Fruit fly (Drosophila melanogaster) whole organism, embryonic: ENCODE results near the gene CG11379.

ENCODE experiments used
- CG10979 ChIP-seq: fragments of 200-800 bp; sonication (Bioruptor generic); optimal IDR thresholded peaks from 2 replicates; lab custom pipeline; 2018; ENCODE audit warnings: missing biosample characterization, mild to moderate bottlenecking, missing genetic modification characterization, moderate library complexity
- CG12659 ChIP-seq: fragments of 200-800 bp; sonication (Bioruptor generic); optimal IDR thresholded peaks from 3 replicates; lab custom pipeline; 2017; ENCODE audit warnings: mild to moderate bottlenecking, missing biosample characterization, missing genetic modification reagents, missing genetic modification characterization
- CG18764 ChIP-seq: fragments of 200-800 bp; sonication (Bioruptor generic); optimal IDR thresholded peaks from 3 replicates; lab custom pipeline; 2016; ENCODE audit warnings: missing biosample characterization, missing genetic modification characterization
- Hmr ChIP-seq: fragments of 200-800 bp; sonication (Bioruptor generic); optimal IDR thresholded peaks from 3 replicates; lab custom pipeline; 2017; ENCODE audit warnings: mild to moderate bottlenecking, missing biosample characterization, missing genetic modification reagents, missing genetic modification characterization
- Oaz ChIP-seq: fragments of 200-800 bp; sonication (Bioruptor generic); IDR thresholded peaks from 2 replicates; pipeline ENCODE4 v1.3.6; 2022; ENCODE audit warnings: missing biosample characterization, missing genetic modification characterization
- bowl ChIP-seq: fragments of 200-800 bp; sonication (Bioruptor generic); IDR thresholded peaks from 2 replicates; pipeline ENCODE4 v1.3.6; 2022; ENCODE audit warnings: missing biosample characterization, missing genetic modification characterization
- fd64A ChIP-seq: fragments of 200-800 bp; sonication (Bioruptor generic); optimal IDR thresholded peaks from 3 replicates; lab custom pipeline; 2018; ENCODE audit warnings: missing biosample characterization, mild to moderate bottlenecking, missing genetic modification characterization
- fd96Cb ChIP-seq: fragments of 200-800 bp; sonication (Bioruptor generic); optimal IDR thresholded peaks from 2 replicates; lab custom pipeline; 2018; ENCODE audit warnings: missing biosample characterization, mild to moderate bottlenecking, missing genetic modification characterization, moderate library complexity
- scrt ChIP-seq: fragments of 200-800 bp; sonication (Bioruptor generic); optimal IDR thresholded peaks from 2 replicates; lab custom pipeline; 2018; ENCODE audit warnings: missing biosample characterization, mild to moderate bottlenecking, missing genetic modification characterization, moderate library complexity
- sd ChIP-seq: fragments of 200-800 bp; sonication (Bioruptor generic); optimal IDR thresholded peaks from 3 replicates; lab custom pipeline; 2018; ENCODE audit warnings: missing biosample characterization, mild to moderate bottlenecking, missing genetic modification characterization, moderate library complexity
- sima ChIP-seq: fragments of 200-800 bp; sonication (Bioruptor generic); optimal IDR thresholded peaks from 2 replicates; lab custom pipeline; 2016; ENCODE audit warnings: missing biosample characterization, missing genetic modification characterization
- sr ChIP-seq: fragments of 200-800 bp; sonication (Bioruptor generic); IDR thresholded peaks from 3 replicates; pipeline ENCODE4 v1.3.6; 2022; ENCODE audit warnings: missing biosample characterization, missing genetic modification characterization
- tna ChIP-seq: fragments of 200-800 bp; sonication (Bioruptor generic); IDR thresholded peaks from 2 replicates; pipeline ENCODE4 v1.3.6; 2022; ENCODE audit warnings: missing biosample characterization, missing genetic modification characterization; ENCODE audit not compliant: partially characterized antibody
- tup ChIP-seq: fragments of 200-800 bp; sonication (Bioruptor generic); optimal IDR thresholded peaks from 2 replicates; lab custom pipeline; 2016; ENCODE audit warnings: missing biosample characterization, mild to moderate bottlenecking, missing genetic modification characterization, moderate library complexity
- vnd ChIP-seq: fragments of 200-800 bp; sonication (Bioruptor generic); IDR thresholded peaks from 3 replicates; pipeline ENCODE4 v1.3.6; 2022; ENCODE audit warnings: missing biosample characterization, missing genetic modification characterization; ENCODE audit not compliant: partially characterized antibody

CG11379 gene

DNA sequence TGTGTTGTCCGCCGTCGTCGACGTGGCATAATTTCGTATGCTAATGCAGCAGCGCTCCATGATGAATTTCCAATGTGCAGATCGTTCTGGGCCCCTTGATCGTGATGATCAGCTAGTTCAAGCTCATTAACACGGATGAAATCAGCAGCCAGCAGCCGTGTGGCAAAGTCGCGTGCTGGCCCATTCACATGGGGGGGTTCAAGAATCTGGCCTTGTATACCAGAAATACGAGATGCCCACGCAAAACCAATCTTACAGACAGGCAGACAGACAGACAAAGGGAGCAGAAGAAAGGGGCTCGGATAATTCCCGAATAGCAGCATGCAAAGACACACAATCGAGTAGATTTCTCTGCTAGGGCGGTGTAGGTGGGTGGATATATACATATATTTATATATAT, 49.6 kb downstream of the CG11379 start (continued):
- TF ChIP-seq Oaz = no peak
- TF ChIP-seq sr (GFP tag; lab: Robert Waterston, UW) = peak; percentile 84
- TF ChIP-seq CG10979 (tag; lab: Kevin White, UChicago) = no peak
- no peak for TF ChIP-seq fd64A (GFP tag; lab: Kevin White, UChicago)
- TF ChIP-seq fd96Cb (tag; lab: Kevin White, UChicago) = no peak
- TF ChIP-seq scrt (GFP tag; lab: Kevin White, UChicago) = no peak
- no peak for TF ChIP-seq bowl (GFP tag; lab: Robert Waterston, UW)
- no peak for TF ChIP-seq CG18764
- TF ChIP-seq tna = 0 out of 2 replicates have a peak, but pooled peaks have one; percentile 17
- TF ChIP-seq CG12659 = no peak
- TF ChIP-seq Hmr (GFP tag; lab: Kevin White, UChicago) = no peak
- TF ChIP-seq tup = no peak
- no peak for TF ChIP-seq vnd (GFP tag; lab: Robert Waterston, UW)
- peak; percentile 35 for TF ChIP-seq sd (tag; lab: Kevin White, UChicago)
- no peak for TF ChIP-seq sima (GFP tag; lab: Kevin White, UChicago)
